Worm (Caenorhabditis elegans): Measurements from ENCODE around the gene sel-12.

Gene sel-12

ce11 chrX:897948-898347 lies 17.7 kb upstream of the sel-12 start, which contains the start of gene mab-7:
Gene mab-7, minus strand, starts transcription at chrX:898048.
- TF ChIP-seq tbx-37 (GFP tag; conservative IDR thresholded peaks at IDR 0.05) = no peak
- no peak for TF ChIP-seq flt-1 (GFP tag; IDR thresholded peaks at IDR 0.05)
- no peak for TF ChIP-seq ama-1 (optimal IDR thresholded peaks at IDR 0.05)
- no peak for TF ChIP-seq hnd-1 (tag; optimal IDR thresholded peaks at IDR 0.05)
- no peak for TF ChIP-seq pes-1 (GFP tag; IDR thresholded peaks at IDR 0.05)
- TF ChIP-seq tra-4 (tag; optimal IDR thresholded peaks at IDR 0.05) = no peak
- TF ChIP-seq hmg-4 (GFP tag; optimal IDR thresholded peaks at IDR 0.05) = no peak
- TF ChIP-seq hmbx-1 (tag; optimal IDR thresholded peaks at IDR 0.05) = no peak
- no peak for TF ChIP-seq B0310.2 (tag; optimal IDR thresholded peaks at IDR 0.05)
- no peak for TF ChIP-seq aly-1 (tag; optimal IDR thresholded peaks at IDR 0.05)
- no peak for TF ChIP-seq ets-7 (tag; optimal IDR thresholded peaks at IDR 0.05)
- TF ChIP-seq F13C5.2 (tag; optimal IDR thresholded peaks at IDR 0.05) = no peak
- TF ChIP-seq ceh-13 (GFP tag; optimal IDR thresholded peaks at IDR 0.05) = no peak
- TF ChIP-seq tbx-11 (GFP tag; IDR thresholded peaks at IDR 0.05) = no peak

ce11 chrX:902512-902911 lies 13.2 kb upstream of the sel-12 start, which contains the start of gene ZC13.10:
Gene ZC13.10, minus strand, starts transcription at chrX:902612.
- TF ChIP-seq sea-1 (GFP tag; conservative IDR thresholded peaks at IDR 0.05) (no peak), scrt-1 (GFP tag; IDR thresholded peaks at IDR 0.05) (no peak), hmg-4 (GFP tag; optimal IDR thresholded peaks at IDR 0.05) (no peak), B0310.2 (tag; optimal IDR thresholded peaks at IDR 0.05) (no peak), aly-1 (tag; optimal IDR thresholded peaks at IDR 0.05) (no peak), tbx-11 (GFP tag; IDR thresholded peaks at IDR 0.05) (no peak), F13C5.2 (tag; optimal IDR thresholded peaks at IDR 0.05) (no peak), ceh-13 (GFP tag; optimal IDR thresholded peaks at IDR 0.05) (no peak), ets-7 (tag; optimal IDR thresholded peaks at IDR 0.05) (no peak), hnd-1 (tag; optimal IDR thresholded peaks at IDR 0.05) (no peak), tbx-37 (GFP tag; conservative IDR thresholded peaks at IDR 0.05) (no peak), ama-1 (optimal IDR thresholded peaks at IDR 0.05) (no peak), hmbx-1 (tag; optimal IDR thresholded peaks at IDR 0.05) (no peak), tra-4 (tag; optimal IDR thresholded peaks at IDR 0.05) (no peak), flt-1 (GFP tag; IDR thresholded peaks at IDR 0.05) (no peak), pes-1 (GFP tag; IDR thresholded peaks at IDR 0.05) (no peak), ceh-36 (tag; optimal IDR thresholded peaks at IDR 0.05) (no peak)

- TF ChIP-seq sea-1 (GFP tag; conservative IDR thresholded peaks at IDR 0.05) = no peak
- TF ChIP-seq ceh-36 (tag; optimal IDR thresholded peaks at IDR 0.05) = no peak
- no peak for TF ChIP-seq tbx-37 (GFP tag; conservative IDR thresholded peaks at IDR 0.05)
- no peak for TF ChIP-seq flt-1 (GFP tag; IDR thresholded peaks at IDR 0.05)
- no peak for TF ChIP-seq tra-4 (tag; optimal IDR thresholded peaks at IDR 0.05)
- TF ChIP-seq ceh-13 (GFP tag; optimal IDR thresholded peaks at IDR 0.05) = no peak
- TF ChIP-seq ets-7 (tag; optimal IDR thresholded peaks at IDR 0.05) = no peak
- TF ChIP-seq tbx-11 (GFP tag; IDR thresholded peaks at IDR 0.05) = no peak
Measured at ce11 chrX:910337-910736, 5.3 kb upstream of the sel-12 start.

- no peak for TF ChIP-seq ceh-13 (GFP tag; optimal IDR thresholded peaks at IDR 0.05)
- TF ChIP-seq ets-7 (tag; optimal IDR thresholded peaks at IDR 0.05) = no peak
- TF ChIP-seq scrt-1 (GFP tag; IDR thresholded peaks at IDR 0.05) = no peak
- TF ChIP-seq tra-4 (tag; optimal IDR thresholded peaks at IDR 0.05) = no peak
- no peak for TF ChIP-seq tbx-37 (GFP tag; conservative IDR thresholded peaks at IDR 0.05)
- no peak for TF ChIP-seq ceh-36 (tag; optimal IDR thresholded peaks at IDR 0.05)
- TF ChIP-seq F13C5.2 (tag; optimal IDR thresholded peaks at IDR 0.05) = no peak
- TF ChIP-seq tbx-11 (GFP tag; IDR thresholded peaks at IDR 0.05) = no peak
- TF ChIP-seq ama-1 (optimal IDR thresholded peaks at IDR 0.05) = no peak
- TF ChIP-seq B0310.2 (tag; optimal IDR thresholded peaks at IDR 0.05) = no peak
Measured at ce11 chrX:912564-912963, 3.1 kb upstream of the sel-12 start.

ce11 chrX:912990-913389 lies 2.7 kb upstream of the sel-12 start, which contains the start of gene F35H12.6:
Gene F35H12.6, plus strand, starts transcription at chrX:913290.
- no peak for TF ChIP-seq tbx-37 (GFP tag; conservative IDR thresholded peaks at IDR 0.05)
- no peak for TF ChIP-seq tbx-11 (GFP tag; IDR thresholded peaks at IDR 0.05)
- TF ChIP-seq ama-1 (optimal IDR thresholded peaks at IDR 0.05) = no peak
- no peak for TF ChIP-seq sea-1 (GFP tag; conservative IDR thresholded peaks at IDR 0.05)
- TF ChIP-seq hmbx-1 (tag; optimal IDR thresholded peaks at IDR 0.05) = no peak
- no peak for TF ChIP-seq scrt-1 (GFP tag; IDR thresholded peaks at IDR 0.05)
- TF ChIP-seq tra-4 (tag; optimal IDR thresholded peaks at IDR 0.05) = no peak
- TF ChIP-seq aly-1 (tag; optimal IDR thresholded peaks at IDR 0.05) = no peak
- TF ChIP-seq B0310.2 (tag; optimal IDR thresholded peaks at IDR 0.05) = no peak
- TF ChIP-seq pes-1 (GFP tag; IDR thresholded peaks at IDR 0.05) = no peak
- TF ChIP-seq hnd-1 (tag; optimal IDR thresholded peaks at IDR 0.05) = no peak

- TF ChIP-seq ceh-36 (tag; optimal IDR thresholded peaks at IDR 0.05) = no peak
- TF ChIP-seq ets-7 (tag; optimal IDR thresholded peaks at IDR 0.05) = no peak
- TF ChIP-seq tra-4 (tag; optimal IDR thresholded peaks at IDR 0.05) = no peak
- no peak for TF ChIP-seq B0310.2 (tag; optimal IDR thresholded peaks at IDR 0.05)
- TF ChIP-seq F13C5.2 (tag; optimal IDR thresholded peaks at IDR 0.05) = no peak
- TF ChIP-seq ama-1 (optimal IDR thresholded peaks at IDR 0.05) = no peak
- TF ChIP-seq ceh-13 (GFP tag; optimal IDR thresholded peaks at IDR 0.05) = no peak
- no peak for TF ChIP-seq tbx-11 (GFP tag; IDR thresholded peaks at IDR 0.05)
- TF ChIP-seq hmbx-1 (tag; optimal IDR thresholded peaks at IDR 0.05) = no peak
- TF ChIP-seq tbx-37 (GFP tag; conservative IDR thresholded peaks at IDR 0.05) = no peak
- no peak for TF ChIP-seq aly-1 (tag; optimal IDR thresholded peaks at IDR 0.05)
- no peak for TF ChIP-seq hmg-4 (GFP tag; optimal IDR thresholded peaks at IDR 0.05)
- no peak for TF ChIP-seq flt-1 (GFP tag; IDR thresholded peaks at IDR 0.05)
- no peak for TF ChIP-seq hnd-1 (tag; optimal IDR thresholded peaks at IDR 0.05)
Measured at ce11 chrX:918097-918496, 2.4 kb downstream of the sel-12 start, which contains the start of gene F35H12.5. Gene F35H12.5, plus strand, starts transcription at chrX:918397.

ce11 chrX:924495-925008 lies 8.9 kb downstream of the sel-12 start, which contains the start of the genes pifk-1 and tbc-11:
Gene pifk-1, minus strand, starts transcription at chrX:924511.
Gene tbc-11, plus strand, starts transcription at chrX:924958.
- no peak for TF ChIP-seq ets-7 (tag; optimal IDR thresholded peaks at IDR 0.05)
- no peak for TF ChIP-seq ceh-13 (GFP tag; optimal IDR thresholded peaks at IDR 0.05)
- no peak for TF ChIP-seq F13C5.2 (tag; optimal IDR thresholded peaks at IDR 0.05)
- no peak for TF ChIP-seq sea-1 (GFP tag; conservative IDR thresholded peaks at IDR 0.05)
- TF ChIP-seq flt-1 (GFP tag; IDR thresholded peaks at IDR 0.05) = no peak
- no peak for TF ChIP-seq hnd-1 (tag; optimal IDR thresholded peaks at IDR 0.05)
- no peak for TF ChIP-seq aly-1 (tag; optimal IDR thresholded peaks at IDR 0.05)
- TF ChIP-seq B0310.2 (tag; optimal IDR thresholded peaks at IDR 0.05) = no peak
- no peak for TF ChIP-seq scrt-1 (GFP tag; IDR thresholded peaks at IDR 0.05)
- no peak for TF ChIP-seq ceh-36 (tag; optimal IDR thresholded peaks at IDR 0.05)
- no peak for TF ChIP-seq pes-1 (GFP tag; IDR thresholded peaks at IDR 0.05)
- no peak for TF ChIP-seq tbx-11 (GFP tag; IDR thresholded peaks at IDR 0.05)
- no peak for TF ChIP-seq hmg-4 (GFP tag; optimal IDR thresholded peaks at IDR 0.05)
- no peak for TF ChIP-seq tra-4 (tag; optimal IDR thresholded peaks at IDR 0.05)
- TF ChIP-seq tbx-37 (GFP tag; conservative IDR thresholded peaks at IDR 0.05) = no peak
- TF ChIP-seq ama-1 (optimal IDR thresholded peaks at IDR 0.05) = no peak
